Worm (Caenorhabditis elegans) whole organism, young adult: ENCODE results near the gene F10G7.5.
A peak's percentile ranks its signal among the peaks of the same experiment; 100 is the strongest.

Experiments used
- B0035.1 ChIP-seq: sonication (generic microtip); optimal IDR thresholded peaks from 2 replicates; lab custom pipeline; 2016; ENCODE audit warnings: missing genetic modification characterization, mild to moderate bottlenecking, missing compliant biosample characterization, missing genotype, missing genetic modification reagents
- B0261.1 ChIP-seq: sonication (generic microtip); optimal IDR thresholded peaks from 2 replicates; lab custom pipeline; 2016; ENCODE audit warnings: mild to moderate bottlenecking, missing genetic modification characterization, moderate library complexity, missing compliant biosample characterization
- C06A6.2 ChIP-seq: fragments of 200-800 bp; sonication (Bioruptor generic); conservative IDR thresholded peaks from 2 replicates; pipeline ENCODE4 v1.3.6; 2022; ENCODE audit warnings: missing genetic modification characterization, missing compliant biosample characterization
- F23B12.7 ChIP-seq: sonication (generic microtip); optimal IDR thresholded peaks from 2 replicates; lab custom pipeline; 2017; ENCODE audit warnings: missing genetic modification characterization, mild to moderate bottlenecking, missing compliant biosample characterization, antibody characterized with exemption, moderate library complexity; ENCODE audit not compliant: insufficient read depth
- F37B4.10 ChIP-seq: fragments of 200-800 bp; sonication (Bioruptor generic); IDR thresholded peaks from 2 replicates; pipeline ENCODE4 v1.3.6; 2022; ENCODE audit warnings: missing genetic modification characterization, missing compliant biosample characterization
- F49E8.2 ChIP-seq: sonication (generic microtip); optimal IDR thresholded peaks from 3 replicates; lab custom pipeline; 2017; ENCODE audit warnings: missing genetic modification characterization, mild to moderate bottlenecking, missing compliant biosample characterization, antibody characterized with exemption, moderate library complexity; ENCODE audit not compliant: insufficient read depth
- ZK185.1 ChIP-seq: sonication (generic microtip); optimal IDR thresholded peaks from 2 replicates; lab custom pipeline; 2016; ENCODE audit warnings: mild to moderate bottlenecking, missing genetic modification characterization, missing compliant biosample characterization; ENCODE audit not compliant: poor library complexity, severe bottlenecking
- ama-1 ChIP-seq, 3 experiments: fragments of 150-350 bp in 1 of 3; sonication (generic microtip) in 2 of 3; optimal IDR thresholded peaks; 2 replicates each; lab custom pipeline; 2014 to 2018; ENCODE audit warnings: missing biosample characterization in 2 of 3, missing genetic modification characterization in 2 of 3, missing genetic modification reagents in 2 of 3
- attf-3 ChIP-seq: fragments of 200-800 bp; sonication (Bioruptor generic); conservative IDR thresholded peaks from 2 replicates; pipeline ENCODE4 v1.3.6; 2022; ENCODE audit warnings: missing genetic modification reagents, missing genetic modification characterization, missing compliant biosample characterization
- attf-5 ChIP-seq: fragments of 200-800 bp; sonication (Bioruptor generic); optimal IDR thresholded peaks from 2 replicates; lab custom pipeline; 2018; ENCODE audit warnings: mild to moderate bottlenecking, missing genetic modification characterization, missing compliant biosample characterization
- cebp-1 ChIP-seq, 2 experiments: fragments of 200-800 bp in 1 of 2; sonication (Bioruptor generic) in 1 of 2; sonication (generic microtip) in 1 of 2; IDR thresholded peaks in 1 of 2; optimal IDR thresholded peaks in 1 of 2; 2 replicates each; pipeline versions ENCODE4 v1.3.6 to Lab custom; 2017 to 2022; ENCODE audit warnings: missing compliant biosample characterization in 2 of 2, missing genetic modification characterization in 2 of 2, mild to moderate bottlenecking in 1 of 2, missing genetic modification reagents in 1 of 2, moderate library complexity in 1 of 2
- ceh-58 ChIP-seq: fragments of 200-800 bp; sonication (Bioruptor generic); IDR thresholded peaks from 2 replicates; pipeline ENCODE4 v1.3.6; 2022; ENCODE audit warnings: missing genetic modification characterization, missing compliant biosample characterization
- die-1 ChIP-seq: sonication (generic microtip); optimal IDR thresholded peaks from 2 replicates; lab custom pipeline; 2016; ENCODE audit warnings: missing genotype, mild to moderate bottlenecking, missing genetic modification characterization, missing compliant biosample characterization
- dox-1 ChIP-seq: fragments of 200-800 bp; sonication (Bioruptor generic); IDR thresholded peaks from 2 replicates; pipeline ENCODE4 v1.3.6; 2022; ENCODE audit warnings: missing genetic modification reagents, missing genetic modification characterization, missing compliant biosample characterization
- dpff-1 ChIP-seq: sonication (generic microtip); optimal IDR thresholded peaks from 2 replicates; lab custom pipeline; 2017; ENCODE audit warnings: mild to moderate bottlenecking, missing genetic modification characterization, missing compliant biosample characterization
- efl-1 ChIP-seq: fragments of 150-350 bp; optimal IDR thresholded peaks from 2 replicates; lab custom pipeline; 2014; ENCODE audit warnings: missing biosample characterization, missing genetic modification reagents, missing genetic modification characterization
- egl-18 ChIP-seq: fragments of 200-800 bp; sonication (Bioruptor generic); IDR thresholded peaks from 2 replicates; pipeline ENCODE4 v1.3.6; 2022; ENCODE audit warnings: missing genetic modification reagents, missing genetic modification characterization, missing compliant biosample characterization
- egl-44 ChIP-seq: fragments of 200-800 bp; sonication (Bioruptor generic); IDR thresholded peaks from 2 replicates; pipeline ENCODE4 v1.3.6; 2022; ENCODE audit warnings: missing genetic modification reagents, missing genetic modification characterization, missing compliant biosample characterization
- egrh-3 ChIP-seq: fragments of 200-800 bp; sonication (Bioruptor generic); IDR thresholded peaks from 2 replicates; pipeline ENCODE4 v1.3.6; 2022; ENCODE audit warnings: missing genetic modification reagents, missing genetic modification characterization, missing compliant biosample characterization
- ets-4 ChIP-seq: fragments of 200-800 bp; sonication (Bioruptor generic); optimal IDR thresholded peaks from 2 replicates; lab custom pipeline; 2018; ENCODE audit warnings: mild to moderate bottlenecking, missing genetic modification characterization, missing compliant biosample characterization
- fkh-3 ChIP-seq: sonication (generic microtip); optimal IDR thresholded peaks from 2 replicates; lab custom pipeline; 2016; ENCODE audit warnings: mild to moderate bottlenecking, missing genetic modification characterization, missing compliant biosample characterization
- gei-17 ChIP-seq: fragments of 200-800 bp; sonication (Bioruptor generic); optimal IDR thresholded peaks from 2 replicates; lab custom pipeline; 2018; ENCODE audit warnings: mild to moderate bottlenecking, missing genetic modification characterization, missing compliant biosample characterization
- him-1 ChIP-seq: sonication (generic microtip); optimal IDR thresholded peaks from 2 replicates; lab custom pipeline; 2016; ENCODE audit warnings: missing genotype, missing genetic modification reagents, missing genetic modification characterization, missing compliant biosample characterization
- hlh-12 ChIP-seq: sonication (generic microtip); optimal IDR thresholded peaks from 2 replicates; lab custom pipeline; 2016; ENCODE audit warnings: missing genetic modification characterization, missing compliant biosample characterization
- hmg-1.2 ChIP-seq: fragments of 200-800 bp; sonication (Bioruptor generic); IDR thresholded peaks from 2 replicates; pipeline ENCODE4 v1.3.6; 2022; ENCODE audit warnings: missing genetic modification reagents, missing genetic modification characterization, missing compliant biosample characterization
- lsy-27 ChIP-seq: sonication (generic microtip); optimal IDR thresholded peaks from 2 replicates; lab custom pipeline; 2017; ENCODE audit warnings: missing genetic modification characterization, mild to moderate bottlenecking, missing compliant biosample characterization, antibody characterized with exemption, missing genotype, borderline replicate concordance; ENCODE audit not compliant: insufficient read depth
- madf-3 ChIP-seq: fragments of 200-800 bp; sonication (Bioruptor generic); IDR thresholded peaks from 2 replicates; pipeline ENCODE4 v1.3.6; 2022; ENCODE audit warnings: missing genetic modification reagents, missing genetic modification characterization, missing compliant biosample characterization
- madf-6 ChIP-seq: fragments of 200-800 bp; sonication (Bioruptor generic); IDR thresholded peaks from 2 replicates; pipeline ENCODE4 v1.3.6; 2022; ENCODE audit warnings: missing genetic modification reagents, missing genetic modification characterization, missing compliant biosample characterization
- mcd-1 ChIP-seq: fragments of 200-800 bp; sonication (Bioruptor generic); IDR thresholded peaks from 2 replicates; pipeline ENCODE4 v1.3.6; 2022; ENCODE audit warnings: missing genetic modification reagents, missing genetic modification characterization, missing compliant biosample characterization
- mxl-1 ChIP-seq: sonication (generic microtip); optimal IDR thresholded peaks from 2 replicates; lab custom pipeline; 2016; ENCODE audit warnings: missing genetic modification characterization, missing compliant biosample characterization
- nhr-80 ChIP-seq: sonication (generic microtip); optimal IDR thresholded peaks from 2 replicates; lab custom pipeline; 2016; ENCODE audit warnings: missing genetic modification characterization, missing compliant biosample characterization
- pha-4 ChIP-seq: fragments of 150-350 bp; sonication (generic microtip); optimal IDR thresholded peaks from 2 replicates; lab custom pipeline; 2014; ENCODE audit warnings: missing biosample characterization, missing genetic modification reagents, missing genetic modification characterization
- snpc-4 ChIP-seq, 5 experiments: fragments of 150-350 bp in 1 of 5; sonication (generic microtip) in 4 of 5; optimal IDR thresholded peaks; 2 replicates each; lab custom pipeline; 2014 to 2018; ENCODE audit warnings: missing genetic modification characterization in 5 of 5, missing biosample characterization in 3 of 5, antibody characterized with exemption in 2 of 5, mild to moderate bottlenecking in 2 of 5, missing compliant biosample characterization in 2 of 5, missing genotype in 2 of 5, moderate library complexity in 2 of 5, missing genetic modification reagents in 1 of 5
- somi-1 ChIP-seq: fragments of 200-800 bp; sonication (Bioruptor generic); optimal IDR thresholded peaks from 2 replicates; lab custom pipeline; 2018; ENCODE audit warnings: mild to moderate bottlenecking, missing genetic modification characterization, missing compliant biosample characterization
- tlf-1 ChIP-seq: fragments of 200-800 bp; sonication (Bioruptor generic); optimal IDR thresholded peaks from 2 replicates; lab custom pipeline; 2018; ENCODE audit warnings: mild to moderate bottlenecking, missing genetic modification characterization, missing compliant biosample characterization
- unc-62 ChIP-seq: fragments of 150-350 bp; optimal IDR thresholded peaks from 2 replicates; lab custom pipeline; 2014; ENCODE audit warnings: missing biosample characterization, missing genetic modification reagents, missing genetic modification characterization
- xnd-1 ChIP-seq: sonication (generic microtip); optimal IDR thresholded peaks from 2 replicates; lab custom pipeline; 2016; ENCODE audit warnings: missing genotype, missing genetic modification reagents, missing genetic modification characterization, missing compliant biosample characterization
- zfh-2 ChIP-seq: fragments of 200-800 bp; sonication (Bioruptor generic); conservative IDR thresholded peaks from 2 replicates; pipeline ENCODE4 v1.3.6; 2022; ENCODE audit warnings: missing genetic modification reagents, missing genetic modification characterization, missing compliant biosample characterization
- zim-3 ChIP-seq: sonication (generic microtip); optimal IDR thresholded peaks from 2 replicates; lab custom pipeline; 2017; ENCODE audit warnings: mild to moderate bottlenecking, missing genetic modification characterization, moderate library complexity, missing compliant biosample characterization
- ztf-18 ChIP-seq: sonication (generic microtip); optimal IDR thresholded peaks from 2 replicates; lab custom pipeline; 2016; ENCODE audit warnings: missing genotype, mild to moderate bottlenecking, missing genetic modification characterization, missing compliant biosample characterization

The F10G7.5 gene

DNA sequence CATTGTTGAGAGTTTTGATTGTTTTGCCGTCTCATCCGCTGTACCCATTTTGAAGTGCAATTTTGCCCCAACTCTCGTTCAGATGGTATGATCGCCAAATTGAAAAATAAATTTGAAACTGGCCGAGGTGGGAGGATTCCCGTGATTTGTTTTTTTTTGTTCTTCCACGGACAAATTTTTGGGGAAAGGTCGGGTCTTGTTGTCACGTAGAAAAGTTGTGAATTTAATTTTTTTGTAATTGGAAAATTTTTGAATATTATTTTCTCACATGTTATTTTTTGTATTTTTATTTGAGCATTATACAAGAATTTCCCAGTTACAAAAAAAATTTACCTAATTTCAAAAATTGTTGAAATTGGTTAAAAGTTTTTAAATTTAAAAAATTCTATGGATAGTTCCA is 21.5 kb upstream of the F10G7.5 start, which contains the start of gene T05A7.6:
Gene T05A7.6, minus strand, starts transcription at position 101 of the 400 bp plus-strand sequence.
- no peak for TF ChIP-seq B0261.1 (tag; lab: Kevin White, UChicago)
- TF ChIP-seq ztf-18 (tag; lab: Kevin White, UChicago): no peak
- TF ChIP-seq egrh-3 (GFP tag; lab: Robert Waterston, UW): no peak
- TF ChIP-seq gei-17 (GFP tag; lab: Kevin White, UChicago): no peak
- no peak for TF ChIP-seq C06A6.2 (GFP tag; lab: Robert Waterston, UW)
- no peak for TF ChIP-seq xnd-1 (tag; lab: Kevin White, UChicago)

DNA sequence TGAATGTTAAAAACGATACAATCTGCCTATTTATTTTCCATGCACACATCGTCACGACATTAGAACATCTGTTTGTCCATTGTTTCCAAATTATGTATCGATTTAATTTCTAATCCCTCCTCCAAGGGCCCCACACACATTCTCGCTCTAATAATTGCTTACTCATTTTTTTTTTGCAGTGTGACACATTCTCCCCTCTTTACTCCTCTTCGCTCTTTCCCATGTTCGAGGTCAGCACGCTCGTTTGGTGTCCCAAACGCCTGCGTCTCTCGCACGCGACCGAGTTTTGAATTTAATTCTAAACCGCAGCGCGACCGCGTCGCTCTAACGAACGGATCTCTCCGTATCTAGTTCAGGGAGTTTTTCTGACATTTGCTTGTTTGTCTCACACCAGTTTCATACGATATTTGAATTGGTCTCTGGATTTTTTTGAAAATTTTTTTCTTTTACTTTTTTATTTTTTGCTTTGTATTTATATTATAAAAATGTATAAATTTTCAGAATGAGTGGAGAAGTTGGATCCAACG is 20.6 kb upstream of the F10G7.5 start, which contains the start of the genes clec-140 and hmg-11:
Gene clec-140, plus strand, starts transcription at position 477 of the 527 bp plus-strand sequence.
Gene hmg-11, plus strand, starts transcription at position 502 of the 527 bp plus-strand sequence.
- TF ChIP-seq dpff-1 (tag; lab: Kevin White, UChicago) (no peak), egrh-3 (GFP tag; lab: Robert Waterston, UW) (no peak), ztf-18 (tag; lab: Kevin White, UChicago) (no peak), attf-3 (GFP tag; lab: Robert Waterston, UW) (0 out of 2 replicates have a peak, but pooled peaks have one; percentile 25), attf-5 (GFP tag; lab: Kevin White, UChicago) (peak; percentile 70), zfh-2 (0 out of 2 replicates have a peak, but pooled peaks have one; percentile 31), lsy-27 (no peak), tlf-1 (GFP tag; lab: Kevin White, UChicago) (no peak), zim-3 (tag; lab: Kevin White, UChicago) (no peak), cebp-1 (GFP tag; IDR thresholded peaks at IDR 0.05; lab: Robert Waterston, UW) (no peak), cebp-1 (tag; optimal IDR thresholded peaks at IDR 0.05; lab: Kevin White, UChicago) (no peak), dox-1 (GFP tag; lab: Robert Waterston, UW) (peak; percentile 66), snpc-4 (GFP tag; optimal IDR thresholded peaks at IDR 0.05; lab: Kevin White, UChicago) (no peak), snpc-4 (tag; optimal IDR thresholded peaks at IDR 0.05; lab: Kevin White, UChicago) (no peak), egl-18 (GFP tag; lab: Robert Waterston, UW) (no peak), efl-1 (GFP tag; lab: Kevin White, UChicago) (no peak), ceh-58 (no peak), him-1 (no peak), ets-4 (GFP tag; lab: Kevin White, UChicago) (no peak), mcd-1 (GFP tag; lab: Robert Waterston, UW) (0 out of 2 replicates have a peak, but pooled peaks have one; percentile 33), F49E8.2 (no peak), somi-1 (GFP tag; lab: Kevin White, UChicago) (no peak), pha-4 (tag; lab: Kevin White, UChicago) (no peak), hmg-1.2 (no peak; the same call in 1 of the 2 replicates), nhr-80 (tag; lab: Kevin White, UChicago) (peak; percentile 77), egl-44 (GFP tag; lab: Robert Waterston, UW) (0 out of 2 replicates have a peak, but pooled peaks have one; percentile 33), F37B4.10 (no peak), F23B12.7 (tag; lab: Kevin White, UChicago) (no peak), unc-62 (GFP tag; lab: Kevin White, UChicago) (no peak), ama-1 (optimal IDR thresholded peaks at IDR 0.05; lab: Kevin White, UChicago) (no peak), ama-1 (GFP tag; optimal IDR thresholded peaks at IDR 0.05; lab: Kevin White, UChicago) (no peak), madf-3 (0 out of 2 replicates have a peak, but pooled peaks have one; percentile 29), ZK185.1 (no peak), B0035.1 (tag; lab: Kevin White, UChicago) (no peak), madf-6 (GFP tag; lab: Robert Waterston, UW) (no peak), mxl-1 (tag; lab: Kevin White, UChicago) (no peak), fkh-3 (no peak), hlh-12 (tag; lab: Kevin White, UChicago) (no peak), die-1 (tag; lab: Kevin White, UChicago) (peak; percentile 7)
- TF ChIP-seq, all 124 proteins: peak for 9
